Worm (Caenorhabditis elegans): Measurements from ENCODE around the gene C14C11.1.

ce11 chrV:5647359-5647758 lies 16.1 kb upstream of the C14C11.1 start, which contains the start of gene C14C11.4:
- TF ChIP-seq him-1 (tag; optimal IDR thresholded peaks at IDR 0.05) (no peak), W03F9.2 (tag; optimal IDR thresholded peaks at IDR 0.05) (no peak)
